Worm (Caenorhabditis elegans) whole organism, L2 larva: ENCODE data around the gene mig-6.

Experiments used
- C34F6.9 ChIP-seq: fragments of 150-350 bp; optimal IDR thresholded peaks from 2 replicates; lab custom pipeline; 2014; ENCODE audit warnings: missing biosample characterization, missing genetic modification characterization
- R02D3.7 ChIP-seq: fragments of 150-350 bp; optimal IDR thresholded peaks from 2 replicates; lab custom pipeline; 2014; ENCODE audit warnings: missing biosample characterization, missing genetic modification characterization
- Y55F3AM.14 ChIP-seq: fragments of 200-800 bp; sonication (Bioruptor generic); optimal IDR thresholded peaks from 2 replicates; lab custom pipeline; 2018; ENCODE audit warnings: mild to moderate bottlenecking, missing genetic modification characterization, missing compliant biosample characterization
- ZK546.5 ChIP-seq: sonication (generic microtip); optimal IDR thresholded peaks from 2 replicates; lab custom pipeline; 2017; ENCODE audit warnings: missing biosample characterization, missing genetic modification characterization
- aly-2 ChIP-seq: fragments of 150-350 bp; optimal IDR thresholded peaks from 2 replicates; lab custom pipeline; 2014; ENCODE audit warnings: missing biosample characterization, missing genetic modification characterization
- ama-1 ChIP-seq: fragments of 150-350 bp; optimal IDR thresholded peaks from 2 replicates; lab custom pipeline; 2018; ENCODE audit warnings: inconsistent platforms
- ceh-16 ChIP-seq: fragments of 150-350 bp; optimal IDR thresholded peaks from 2 replicates; lab custom pipeline; 2014; ENCODE audit warnings: missing biosample characterization, missing genetic modification characterization
- ceh-82 ChIP-seq: fragments of 150-350 bp; optimal IDR thresholded peaks from 2 replicates; lab custom pipeline; 2014; ENCODE audit warnings: missing biosample characterization, missing genetic modification characterization
- crh-2 ChIP-seq: sonication (generic microtip); optimal IDR thresholded peaks from 2 replicates; lab custom pipeline; 2017; ENCODE audit warnings: missing biosample characterization, missing genetic modification characterization
- dmd-4 ChIP-seq: sonication (generic microtip); optimal IDR thresholded peaks from 2 replicates; lab custom pipeline; 2017; ENCODE audit warnings: missing biosample characterization, missing genetic modification characterization
- elt-1 ChIP-seq: fragments of 150-350 bp; optimal IDR thresholded peaks from 2 replicates; lab custom pipeline; 2014; ENCODE audit warnings: missing biosample characterization, missing genetic modification characterization
- elt-3 ChIP-seq: sonication (generic microtip); optimal IDR thresholded peaks from 2 replicates; lab custom pipeline; 2017; ENCODE audit warnings: missing biosample characterization, missing genetic modification characterization
- fos-1 ChIP-seq: fragments of 150-350 bp; optimal IDR thresholded peaks from 2 replicates; lab custom pipeline; 2014; ENCODE audit warnings: missing biosample characterization, missing genetic modification characterization
- gmeb-1 ChIP-seq: fragments of 150-350 bp; optimal IDR thresholded peaks from 2 replicates; lab custom pipeline; 2014; ENCODE audit warnings: missing biosample characterization, missing genetic modification characterization
- lin-13 ChIP-seq: fragments of 150-350 bp; optimal IDR thresholded peaks from 2 replicates; lab custom pipeline; 2014; ENCODE audit warnings: missing biosample characterization, missing genetic modification reagents, missing genetic modification characterization
- lin-39 ChIP-seq: fragments of 150-350 bp; optimal IDR thresholded peaks from 2 replicates; lab custom pipeline; 2014; ENCODE audit warnings: missing biosample characterization, missing genetic modification reagents, missing genetic modification characterization
- mab-5 ChIP-seq: fragments of 150-350 bp; optimal IDR thresholded peaks from 2 replicates; lab custom pipeline; 2014; ENCODE audit warnings: missing biosample characterization, missing genetic modification characterization
- mdl-1 ChIP-seq, 2 experiments: fragments of 150-350 bp in 1 of 2; sonication (generic microtip) in 1 of 2; optimal IDR thresholded peaks; 2 replicates each; lab custom pipeline; 2017; ENCODE audit warnings: missing biosample characterization in 2 of 2, missing genetic modification characterization in 2 of 2
- nhr-10 ChIP-seq: sonication (generic microtip); optimal IDR thresholded peaks from 2 replicates; lab custom pipeline; 2017; ENCODE audit warnings: missing biosample characterization, missing genetic modification characterization
- nhr-12 ChIP-seq: fragments of 150-350 bp; optimal IDR thresholded peaks from 2 replicates; lab custom pipeline; 2014; ENCODE audit warnings: missing biosample characterization, missing genetic modification characterization
- nhr-129 ChIP-seq: fragments of 150-350 bp; optimal IDR thresholded peaks from 2 replicates; lab custom pipeline; 2014; ENCODE audit warnings: missing biosample characterization, missing genetic modification characterization
- nhr-23 ChIP-seq: fragments of 150-350 bp; optimal IDR thresholded peaks from 2 replicates; lab custom pipeline; 2014; ENCODE audit warnings: missing biosample characterization, missing genetic modification reagents, missing genetic modification characterization
- nhr-237 ChIP-seq: fragments of 150-350 bp; optimal IDR thresholded peaks from 2 replicates; lab custom pipeline; 2014; ENCODE audit warnings: missing biosample characterization, missing genetic modification characterization
- nhr-6 ChIP-seq: fragments of 150-350 bp; optimal IDR thresholded peaks from 2 replicates; lab custom pipeline; 2014; ENCODE audit warnings: missing biosample characterization, missing genetic modification characterization
- nhr-77 ChIP-seq: fragments of 150-350 bp; optimal IDR thresholded peaks from 2 replicates; lab custom pipeline; 2014; ENCODE audit warnings: missing biosample characterization, missing genetic modification characterization
- sem-4 ChIP-seq: fragments of 150-350 bp; optimal IDR thresholded peaks from 2 replicates; lab custom pipeline; 2014; ENCODE audit warnings: missing biosample characterization, missing genetic modification reagents, missing genetic modification characterization
- skn-1 ChIP-seq: sonication (generic microtip); optimal IDR thresholded peaks from 2 replicates; lab custom pipeline; 2017; ENCODE audit warnings: missing biosample characterization, missing genetic modification characterization
- sma-3 ChIP-seq: sonication (generic microtip); optimal IDR thresholded peaks from 2 replicates; lab custom pipeline; 2016; ENCODE audit warnings: missing genetic modification reagents, missing genetic modification characterization, missing compliant biosample characterization
- snpc-4 ChIP-seq: fragments of 150-350 bp; optimal IDR thresholded peaks from 2 replicates; lab custom pipeline; 2014; ENCODE audit warnings: missing biosample characterization, missing genetic modification characterization
- unc-39 ChIP-seq: fragments of 150-350 bp; optimal IDR thresholded peaks from 2 replicates; lab custom pipeline; 2014; ENCODE audit warnings: missing biosample characterization, missing genetic modification characterization
- unc-55 ChIP-seq: fragments of 150-350 bp; sonication (generic microtip); optimal IDR thresholded peaks from 3 replicates; lab custom pipeline; 2014; ENCODE audit warnings: missing biosample characterization, missing genetic modification reagents, missing genetic modification characterization
- unc-62 ChIP-seq: fragments of 150-350 bp; optimal IDR thresholded peaks from 2 replicates; lab custom pipeline; 2014; ENCODE audit warnings: missing biosample characterization, missing genetic modification reagents, missing genetic modification characterization
- zag-1 ChIP-seq: fragments of 150-350 bp; optimal IDR thresholded peaks from 2 replicates; lab custom pipeline; 2014; ENCODE audit warnings: missing biosample characterization, missing genetic modification characterization
- ztf-11 ChIP-seq: sonication (generic microtip); optimal IDR thresholded peaks from 2 replicates; lab custom pipeline; 2017; ENCODE audit warnings: missing biosample characterization, missing genetic modification characterization
- ztf-4 ChIP-seq: fragments of 150-350 bp; optimal IDR thresholded peaks from 2 replicates; lab custom pipeline; 2014; ENCODE audit warnings: missing biosample characterization, missing genetic modification characterization

The mig-6 gene

DNA sequence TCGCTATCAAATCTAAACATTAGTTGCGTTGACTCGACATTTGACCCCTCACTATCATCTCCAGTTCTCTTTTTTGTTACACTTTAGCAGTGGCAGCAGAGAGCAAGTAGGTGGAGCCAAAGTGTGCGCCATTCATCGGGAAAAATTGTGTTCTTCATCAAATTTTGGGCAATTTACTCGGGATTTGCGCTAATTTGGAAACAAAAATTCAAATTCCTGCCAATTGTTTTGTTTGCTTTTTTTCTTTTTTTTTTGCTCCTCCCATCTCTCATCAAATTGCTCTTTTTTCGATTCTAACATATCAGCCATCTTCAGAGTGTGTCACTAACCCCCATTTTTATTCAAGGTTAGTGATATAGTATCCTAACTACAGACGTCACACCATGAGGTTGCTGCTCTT lies at the start of gene mig-6:
Gene mig-6, plus strand, starts transcription at position 301 of the 400 bp plus-strand sequence.
- TF ChIP-seq ama-1 (lab: Kevin White, UChicago), result no peak
- TF ChIP-seq nhr-237, result no peak
- no peak for TF ChIP-seq unc-62 (GFP tag; lab: Kevin White, UChicago)
- TF ChIP-seq aly-2 (tag; lab: Kevin White, UChicago), result no peak
- no peak for TF ChIP-seq unc-55
- no peak for TF ChIP-seq sma-3 (GFP tag; lab: Kevin White, UChicago)
- TF ChIP-seq nhr-6 (tag; lab: Kevin White, UChicago), result no peak
- no peak for TF ChIP-seq R02D3.7 (tag; lab: Kevin White, UChicago)

ce11 chrV:7778999-7779398 lies 48.0 kb upstream of the mig-6 start:
- no peak for TF ChIP-seq lin-13 (GFP tag; lab: Kevin White, UChicago)
- TF ChIP-seq sma-3 (GFP tag; lab: Kevin White, UChicago), result no peak
- no peak for TF ChIP-seq dmd-4 (tag; lab: Kevin White, UChicago)
- TF ChIP-seq nhr-129 (tag; lab: Kevin White, UChicago), result no peak
- TF ChIP-seq unc-55, result no peak
- no peak for TF ChIP-seq snpc-4 (tag; lab: Kevin White, UChicago)
- TF ChIP-seq ceh-16 (tag; lab: Kevin White, UChicago), result no peak
- TF ChIP-seq nhr-6 (tag; lab: Kevin White, UChicago), result no peak
- TF ChIP-seq skn-1 (tag; lab: Kevin White, UChicago), result no peak
- no peak for TF ChIP-seq nhr-12 (tag; lab: Kevin White, UChicago)

DNA sequence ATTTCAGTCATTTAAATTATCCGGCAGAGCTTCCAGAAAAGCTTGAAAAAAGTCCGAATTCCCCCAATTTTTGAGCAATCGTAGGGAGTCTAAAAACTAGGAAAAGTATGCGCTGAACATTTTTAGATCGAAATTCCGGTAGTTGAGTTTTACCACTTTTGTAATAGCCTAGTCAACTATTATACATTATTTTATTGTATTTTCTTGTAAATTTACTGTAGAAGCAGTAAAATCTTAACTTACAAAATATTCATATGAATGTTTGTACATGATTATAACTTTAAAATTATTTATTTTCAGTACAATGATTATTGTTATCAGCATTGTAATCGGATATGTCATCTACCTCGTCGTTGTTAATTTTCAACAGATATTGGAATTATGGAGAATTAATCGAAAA lies 45.5 kb upstream of the mig-6 start, which contains the start of gene cyp-32A1:
Gene cyp-32A1, plus strand, starts transcription at position 301 of the 400 bp plus-strand sequence.
- no peak for TF ChIP-seq ceh-82
- no peak for TF ChIP-seq mab-5 (tag; lab: Kevin White, UChicago)
- no peak for TF ChIP-seq elt-1 (tag; lab: Kevin White, UChicago)
- no peak for TF ChIP-seq C34F6.9 (tag; lab: Kevin White, UChicago)
- no peak for TF ChIP-seq lin-39 (tag; lab: Kevin White, UChicago)
- no peak for TF ChIP-seq nhr-23 (tag; lab: Kevin White, UChicago)
- no peak for TF ChIP-seq ztf-11 (tag; lab: Kevin White, UChicago)
- no peak for TF ChIP-seq snpc-4 (tag; lab: Kevin White, UChicago)
- TF ChIP-seq unc-39 (tag; lab: Kevin White, UChicago), result no peak
- TF ChIP-seq unc-55, result no peak
- no peak for TF ChIP-seq nhr-10
- no peak for TF ChIP-seq fos-1 (tag; lab: Kevin White, UChicago)
- no peak for TF ChIP-seq mdl-1 (tag; optimal IDR thresholded peaks at IDR 0.05; lab: Kevin White, UChicago)
- TF ChIP-seq gmeb-1 (tag; lab: Kevin White, UChicago), result no peak

DNA sequence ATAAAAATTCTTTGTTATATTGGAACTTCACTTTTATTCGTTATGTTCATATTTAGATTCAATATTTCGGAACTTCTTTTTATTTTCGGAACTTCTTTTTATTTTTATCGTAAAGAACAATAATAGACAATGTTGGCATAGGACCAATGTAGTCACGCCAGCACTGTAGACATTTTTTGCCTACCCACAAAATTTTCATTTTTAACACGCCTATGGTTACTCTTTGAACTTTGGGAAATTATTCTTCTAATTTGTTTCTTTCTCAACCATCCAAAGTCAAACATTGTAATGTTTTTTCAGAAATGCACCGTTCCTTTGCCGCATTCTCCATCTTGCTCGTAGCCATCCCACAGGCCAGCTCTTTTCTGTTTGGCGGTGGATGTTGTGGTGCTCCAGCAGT lies 41.9 kb upstream of the mig-6 start, which contains the start of gene C26F1.1:
Gene C26F1.1, plus strand, starts transcription at position 301 of the 400 bp plus-strand sequence.
- TF ChIP-seq ceh-82, result no peak
- no peak for TF ChIP-seq nhr-10
- no peak for TF ChIP-seq nhr-77
- TF ChIP-seq nhr-12 (tag; lab: Kevin White, UChicago), result no peak
- no peak for TF ChIP-seq zag-1 (tag; lab: Kevin White, UChicago)
- TF ChIP-seq crh-2 (tag; lab: Kevin White, UChicago), result no peak
- no peak for TF ChIP-seq sem-4 (tag; lab: Kevin White, UChicago)
- no peak for TF ChIP-seq mab-5 (tag; lab: Kevin White, UChicago)
- TF ChIP-seq C34F6.9 (tag; lab: Kevin White, UChicago), result no peak
- no peak for TF ChIP-seq ztf-4 (tag; lab: Kevin White, UChicago)
- no peak for TF ChIP-seq elt-3 (tag; lab: Kevin White, UChicago)
- TF ChIP-seq nhr-237, result no peak

DNA sequence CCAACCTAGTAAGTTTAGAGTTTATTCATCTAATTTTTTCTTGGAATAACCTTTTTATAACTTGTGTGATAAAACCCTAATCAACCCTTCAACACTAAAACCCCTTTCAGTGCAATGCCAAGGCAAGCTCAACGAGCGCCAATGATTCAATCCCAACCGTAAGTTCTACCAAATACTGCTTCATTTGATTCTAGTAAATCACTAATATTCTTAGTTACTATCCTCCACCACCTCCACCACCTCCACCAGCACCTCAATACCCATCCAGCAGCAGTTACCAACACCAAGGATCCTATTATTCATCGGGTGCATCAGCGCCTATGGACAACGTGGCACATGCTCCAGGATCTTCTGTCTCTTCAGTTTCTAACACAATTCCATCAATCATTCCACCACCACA lies 41.1 kb upstream of the mig-6 start:
- TF ChIP-seq Y55F3AM.14 (GFP tag; lab: Kevin White, UChicago), result no peak
- TF ChIP-seq lin-39 (tag; lab: Kevin White, UChicago), result no peak
- no peak for TF ChIP-seq ZK546.5 (tag; lab: Kevin White, UChicago)
